Fruit fly (Drosophila melanogaster) whole organism, embryonic: ENCODE data around the gene CG5892.

Source experiments
- Ada2b ChIP-seq: fragments of 200-800 bp; sonication (Bioruptor generic); IDR thresholded peaks from 2 replicates; pipeline ENCODE4 v1.3.6; 2022; ENCODE audit warnings: missing biosample characterization, missing genetic modification characterization
- B-H2 ChIP-seq: fragments of 200-800 bp; sonication (Bioruptor generic); optimal IDR thresholded peaks from 2 replicates; lab custom pipeline; 2018; ENCODE audit warnings: missing biosample characterization, mild to moderate bottlenecking, missing genetic modification characterization
- BtbVII ChIP-seq: fragments of 200-800 bp; sonication (Bioruptor generic); optimal IDR thresholded peaks from 3 replicates; lab custom pipeline; 2017; ENCODE audit warnings: missing biosample characterization, mild to moderate bottlenecking, missing genetic modification characterization
- Bteb2 ChIP-seq: fragments of 200-800 bp; sonication (Bioruptor generic); optimal IDR thresholded peaks from 2 replicates; lab custom pipeline; 2016; ENCODE audit warnings: missing biosample characterization, missing genetic modification characterization
- CG11723 ChIP-seq: fragments of 200-800 bp; sonication (Bioruptor generic); optimal IDR thresholded peaks from 2 replicates; lab custom pipeline; 2017; ENCODE audit warnings: missing biosample characterization, mild to moderate bottlenecking, missing genetic modification characterization
- CG12155 ChIP-seq: fragments of 200-800 bp; sonication (Bioruptor generic); optimal IDR thresholded peaks from 3 replicates; lab custom pipeline; 2016; ENCODE audit warnings: missing biosample characterization, missing genetic modification characterization
- CG13287 ChIP-seq: fragments of 200-800 bp; sonication (Bioruptor generic); IDR thresholded peaks from 2 replicates; pipeline ENCODE4 v1.3.6; 2022; ENCODE audit warnings: missing biosample characterization, missing genetic modification characterization; ENCODE audit not compliant: partially characterized antibody
- CG13424 ChIP-seq: fragments of 200-800 bp; sonication (Bioruptor generic); optimal IDR thresholded peaks from 2 replicates; lab custom pipeline; 2019; ENCODE audit warnings: missing biosample characterization, mild to moderate bottlenecking, missing genetic modification characterization, moderate library complexity
- CG14441 ChIP-seq: fragments of 200-800 bp; sonication (Bioruptor generic); IDR thresholded peaks from 2 replicates; pipeline ENCODE4 v1.3.6; 2022; ENCODE audit warnings: missing biosample characterization, missing genetic modification characterization
- CG17328 ChIP-seq: fragments of 200-800 bp; sonication (Bioruptor generic); IDR thresholded peaks from 2 replicates; pipeline ENCODE4 v1.3.6; 2022; ENCODE audit warnings: missing biosample characterization, missing genetic modification characterization
- CG17829 ChIP-seq: fragments of 200-800 bp; optimal IDR thresholded peaks from 2 replicates; lab custom pipeline; 2019; ENCODE audit warnings: missing biosample characterization, mild to moderate bottlenecking, missing genetic modification characterization, moderate library complexity
- CG2678 ChIP-seq: fragments of 200-800 bp; sonication (Bioruptor generic); optimal IDR thresholded peaks from 3 replicates; lab custom pipeline; 2019; ENCODE audit warnings: missing biosample characterization, mild to moderate bottlenecking, missing genetic modification characterization, moderate library complexity
- CG31365 ChIP-seq: fragments of 200-800 bp; sonication (Bioruptor generic); optimal IDR thresholded peaks from 2 replicates; lab custom pipeline; 2018; ENCODE audit warnings: missing biosample characterization, mild to moderate bottlenecking, missing genetic modification characterization
- CG4360 ChIP-seq: fragments of 200-800 bp; sonication (Bioruptor generic); IDR thresholded peaks from 2 replicates; pipeline ENCODE4 v1.3.6; 2022; ENCODE audit warnings: missing biosample characterization, missing genetic modification characterization
- CG6254 ChIP-seq: fragments of 200-800 bp; sonication (Bioruptor generic); optimal IDR thresholded peaks from 3 replicates; lab custom pipeline; 2017; ENCODE audit warnings: mild to moderate bottlenecking, missing biosample characterization, missing genetic modification reagents, missing genetic modification characterization
- CG6272 ChIP-seq: fragments of 200-800 bp; sonication (Bioruptor generic); IDR thresholded peaks from 2 replicates; pipeline ENCODE4 v1.3.6; 2022; ENCODE audit warnings: missing biosample characterization, missing genetic modification characterization
- CG6689 ChIP-seq: fragments of 200-800 bp; sonication (Bioruptor generic); IDR thresholded peaks from 2 replicates; pipeline ENCODE4 v1.3.6; 2022; ENCODE audit warnings: missing biosample characterization, missing genetic modification characterization
- CG6765 ChIP-seq: fragments of 200-800 bp; sonication (Bioruptor generic); optimal IDR thresholded peaks from 3 replicates; lab custom pipeline; 2017; ENCODE audit warnings: missing biosample characterization, mild to moderate bottlenecking, missing genetic modification characterization
- CG7271 ChIP-seq: fragments of 200-800 bp; sonication (Bioruptor generic); optimal IDR thresholded peaks from 2 replicates; lab custom pipeline; 2018; ENCODE audit warnings: missing biosample characterization, mild to moderate bottlenecking, missing genetic modification characterization, moderate library complexity
- CG7839 ChIP-seq: fragments of 200-800 bp; sonication (Bioruptor generic); optimal IDR thresholded peaks from 3 replicates; lab custom pipeline; 2018; ENCODE audit warnings: missing biosample characterization, mild to moderate bottlenecking, missing genetic modification characterization, moderate library complexity
- Dip3 ChIP-seq: fragments of 200-800 bp; sonication (Bioruptor generic); optimal IDR thresholded peaks from 3 replicates; lab custom pipeline; 2016; ENCODE audit warnings: missing biosample characterization, missing genetic modification characterization
- Ets97D ChIP-seq: fragments of 200-800 bp; sonication (Bioruptor generic); optimal IDR thresholded peaks from 3 replicates; lab custom pipeline; 2016; ENCODE audit warnings: missing biosample characterization, missing genetic modification characterization
- Hmr ChIP-seq: fragments of 200-800 bp; sonication (Bioruptor generic); optimal IDR thresholded peaks from 3 replicates; lab custom pipeline; 2017; ENCODE audit warnings: mild to moderate bottlenecking, missing biosample characterization, missing genetic modification reagents, missing genetic modification characterization
- Hr78 ChIP-seq, 2 experiments: fragments of 200-800 bp in 1 of 2; fragments of >200 bp in 1 of 2; sonication (Bioruptor generic) in 1 of 2; optimal IDR thresholded peaks; 2 replicates each; lab custom pipeline; 2017 to 2019; ENCODE audit warnings: missing biosample characterization in 2 of 2, missing genetic modification characterization in 2 of 2, mild to moderate bottlenecking in 1 of 2, moderate library complexity in 1 of 2
- MESR4 ChIP-seq: fragments of 200-800 bp; sonication (Bioruptor generic); optimal IDR thresholded peaks from 2 replicates; lab custom pipeline; 2018; ENCODE audit warnings: missing biosample characterization, mild to moderate bottlenecking, missing genetic modification characterization, moderate library complexity
- Rfx ChIP-seq: fragments of 200-800 bp; sonication (Bioruptor generic); IDR thresholded peaks from 2 replicates; pipeline ENCODE4 v1.3.6; 2022; ENCODE audit warnings: missing biosample characterization, missing genetic modification characterization
- TFAM ChIP-seq: fragments of 200-800 bp; sonication (Bioruptor generic); optimal IDR thresholded peaks from 2 replicates; lab custom pipeline; 2017; ENCODE audit warnings: missing biosample characterization, missing genetic modification characterization, inconsistent platforms
- Xrp1 ChIP-seq: fragments of 200-800 bp; sonication (Bioruptor generic); IDR thresholded peaks from 2 replicates; pipeline ENCODE4 v1.3.6; 2022; ENCODE audit warnings: missing biosample characterization, missing genetic modification characterization
- chn ChIP-seq: fragments of 200-800 bp; sonication (Bioruptor generic); optimal IDR thresholded peaks from 2 replicates; lab custom pipeline; 2016; ENCODE audit warnings: missing biosample characterization, missing genetic modification characterization
- crol ChIP-seq: fragments of 200-800 bp; sonication (Bioruptor generic); IDR thresholded peaks from 2 replicates; pipeline ENCODE4 v1.3.6; 2022; ENCODE audit warnings: missing biosample characterization, missing genetic modification characterization
- crp ChIP-seq, 2 experiments: fragments of 200-800 bp; sonication (Bioruptor generic); optimal IDR thresholded peaks; 2 replicates in 1 of 2; 3 replicates in 1 of 2; lab custom pipeline; 2017; ENCODE audit warnings: missing biosample characterization in 2 of 2, missing genetic modification characterization in 2 of 2, mild to moderate bottlenecking in 1 of 2, moderate library complexity in 1 of 2
- dm ChIP-seq: fragments of 200-800 bp; sonication (Bioruptor generic); optimal IDR thresholded peaks from 3 replicates; lab custom pipeline; 2016; ENCODE audit warnings: missing biosample characterization, missing genetic modification characterization
- eyg ChIP-seq: fragments of 200-800 bp; sonication (Bioruptor generic); optimal IDR thresholded peaks from 3 replicates; lab custom pipeline; 2016; ENCODE audit warnings: missing biosample characterization, missing genetic modification characterization
- fd102C ChIP-seq: fragments of 200-800 bp; sonication (Bioruptor generic); optimal IDR thresholded peaks from 2 replicates; lab custom pipeline; 2018; ENCODE audit warnings: missing biosample characterization, mild to moderate bottlenecking, missing genetic modification characterization, moderate library complexity
- ftz-f1 ChIP-seq: fragments of 200-800 bp; sonication (Bioruptor generic); optimal IDR thresholded peaks from 2 replicates; lab custom pipeline; 2016; ENCODE audit warnings: missing biosample characterization, missing genetic modification characterization
- gfzf ChIP-seq: fragments of 200-800 bp; sonication (Bioruptor generic); optimal IDR thresholded peaks from 2 replicates; lab custom pipeline; 2016; ENCODE audit warnings: missing biosample characterization, mild to moderate bottlenecking, missing genetic modification characterization, moderate library complexity
- maf-S ChIP-seq: fragments of 200-800 bp; sonication (Bioruptor generic); optimal IDR thresholded peaks from 2 replicates; lab custom pipeline; 2016; ENCODE audit warnings: missing biosample characterization, missing genetic modification characterization
- nmo ChIP-seq: fragments of 200-800 bp; sonication (Bioruptor generic); optimal IDR thresholded peaks from 2 replicates; lab custom pipeline; 2018; ENCODE audit warnings: missing biosample characterization, mild to moderate bottlenecking, missing genetic modification characterization, moderate library complexity
- oc ChIP-seq: fragments of 200-800 bp; sonication (Bioruptor generic); optimal IDR thresholded peaks from 2 replicates; lab custom pipeline; 2018; ENCODE audit warnings: missing biosample characterization, mild to moderate bottlenecking, missing genetic modification characterization, moderate library complexity
- prd ChIP-seq, 3 experiments: fragments of >200 bp in 2 of 3; fragments of 200-800 bp in 1 of 3; sonication (Bioruptor generic) in 1 of 3; optimal IDR thresholded peaks in 2 of 3; IDR thresholded peaks in 1 of 3; 2 replicates in 2 of 3; 3 replicates in 1 of 3; pipeline versions ENCODE4 v1.3.6 to Lab custom; 2017 to 2022; ENCODE audit warnings: missing biosample characterization in 1 of 3, missing genetic modification characterization in 1 of 3
- repo ChIP-seq: fragments of 200-800 bp; sonication (Bioruptor generic); optimal IDR thresholded peaks from 2 replicates; lab custom pipeline; 2016; ENCODE audit warnings: missing biosample characterization, missing genetic modification characterization
- slou ChIP-seq: fragments of 200-800 bp; sonication (Bioruptor generic); optimal IDR thresholded peaks from 3 replicates; lab custom pipeline; 2016; ENCODE audit warnings: missing biosample characterization, missing genetic modification characterization
- sob ChIP-seq: fragments of 200-800 bp; sonication (Bioruptor generic); IDR thresholded peaks from 2 replicates; pipeline ENCODE4 v1.3.6; 2022; ENCODE audit warnings: missing biosample characterization, missing genetic modification characterization
- sug ChIP-seq: fragments of 200-800 bp; optimal IDR thresholded peaks from 2 replicates; lab custom pipeline; 2019; ENCODE audit warnings: missing biosample characterization, mild to moderate bottlenecking, missing genetic modification characterization, moderate library complexity
- tin ChIP-seq: fragments of 200-800 bp; sonication (Bioruptor generic); optimal IDR thresholded peaks from 3 replicates; lab custom pipeline; 2016; ENCODE audit warnings: missing biosample characterization, missing genetic modification characterization
- tna ChIP-seq: fragments of 200-800 bp; sonication (Bioruptor generic); IDR thresholded peaks from 2 replicates; pipeline ENCODE4 v1.3.6; 2022; ENCODE audit warnings: missing biosample characterization, missing genetic modification characterization; ENCODE audit not compliant: partially characterized antibody
- wdn ChIP-seq: fragments of 200-800 bp; sonication (Bioruptor generic); IDR thresholded peaks from 2 replicates; pipeline ENCODE4 v1.3.6; 2022; ENCODE audit warnings: missing biosample characterization, missing genetic modification characterization
- z ChIP-seq: fragments of 200-800 bp; sonication (Bioruptor generic); IDR thresholded peaks from 3 replicates; pipeline ENCODE4 v1.3.6; 2022; ENCODE audit warnings: missing biosample characterization, missing genetic modification characterization
- zen2 ChIP-seq: fragments of 200-800 bp; sonication (Bioruptor generic); IDR thresholded peaks from 3 replicates; pipeline ENCODE4 v1.3.6; 2022; ENCODE audit warnings: missing biosample characterization, missing genetic modification characterization; ENCODE audit not compliant: partially characterized antibody

CG5892 gene

DNA sequence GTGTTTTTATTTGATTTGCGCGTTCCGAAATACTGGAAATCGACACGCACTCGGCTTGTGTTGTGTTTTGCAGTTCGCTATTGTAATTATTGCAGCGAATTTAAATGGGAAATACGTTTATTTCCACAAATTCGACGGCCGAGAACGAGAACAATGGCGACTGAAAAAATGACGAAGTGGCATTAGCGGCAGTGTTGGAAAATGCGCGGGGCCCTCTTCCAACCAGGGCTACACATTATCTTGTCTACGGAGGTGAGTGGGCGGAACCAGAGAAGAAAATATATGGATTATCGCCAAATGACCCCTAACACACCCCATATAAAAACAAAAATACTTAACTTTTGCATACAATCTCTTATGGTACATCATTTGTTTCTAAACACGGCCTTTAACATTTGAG is 26.5 kb downstream of the CG5892 start, which contains the start of gene Rab1 (continued):
- no peak for TF ChIP-seq CG6254 (GFP tag; lab: Kevin White, UChicago)
- peak; percentile 17 for TF ChIP-seq Bteb2
- peak; percentile 11 for TF ChIP-seq CG31365
- TF ChIP-seq oc = peak; percentile 60
- TF ChIP-seq repo (GFP tag; lab: Kevin White, UChicago) = peak; percentile 1
- peak; percentile 43 for TF ChIP-seq Hmr (GFP tag; lab: Kevin White, UChicago)
- peak; percentile 63 for TF ChIP-seq Ets97D (GFP tag; lab: Kevin White, UChicago)
- TF ChIP-seq Hr78 (GFP tag; optimal IDR thresholded peaks at IDR 0.05; lab: Kevin White, UChicago) = peak in 1 of 2 experiments; percentile 39
- peak; percentile 29 for TF ChIP-seq CG17829 (tag; lab: Kevin White, UChicago)
- TF ChIP-seq Xrp1 = 0 out of 2 replicates have a peak, but pooled peaks have one; percentile 33
- TF ChIP-seq zen2 (GFP tag; lab: Robert Waterston, UW) = no peak
- peak; percentile 4 to 81 for TF ChIP-seq crp (GFP tag; optimal IDR thresholded peaks at IDR 0.05; lab: Kevin White, UChicago)
- TF ChIP-seq CG7271 = no peak
- TF ChIP-seq CG13287 = peak; percentile 31
- peak; percentile 31; the same call in 1 of the 2 replicates for TF ChIP-seq CG4360 (GFP tag; lab: Robert Waterston, UW)
- TF ChIP-seq eyg (GFP tag; lab: Kevin White, UChicago) = peak; percentile 6
- no peak for TF ChIP-seq Ada2b (GFP tag; lab: Robert Waterston, UW)
- peak; percentile 34 for TF ChIP-seq chn (GFP tag; lab: Kevin White, UChicago)
- TF ChIP-seq tin = peak; percentile 46
- peak; percentile 70 for TF ChIP-seq Rfx (GFP tag; lab: Robert Waterston, UW)
- no peak for TF ChIP-seq slou (GFP tag; lab: Kevin White, UChicago)
- peak; percentile 78 for TF ChIP-seq B-H2 (GFP tag; lab: Kevin White, UChicago)
- TF ChIP-seq z (GFP tag; lab: Robert Waterston, UW) = no peak
- peak; percentile 34; the same call in 1 of the 2 replicates for TF ChIP-seq CG17328 (GFP tag; lab: Robert Waterston, UW)
- TF ChIP-seq crol (GFP tag; lab: Robert Waterston, UW) = no peak
- TF ChIP-seq Dip3 = peak; percentile 1
- TF ChIP-seq CG13424 (tag; lab: Kevin White, UChicago) = peak; percentile 26
- no peak for TF ChIP-seq fd102C
- TF ChIP-seq sug = peak; percentile 25
- TF ChIP-seq CG12155 = peak; percentile 23
- TF ChIP-seq maf-S (GFP tag; lab: Kevin White, UChicago) = peak; percentile 22
- no peak for TF ChIP-seq CG6689
- peak; percentile 56 for TF ChIP-seq dm (GFP tag; lab: Kevin White, UChicago)
- peak; percentile 6 for TF ChIP-seq CG6765 (GFP tag; lab: Kevin White, UChicago)
- no peak for TF ChIP-seq wdn (GFP tag; lab: Robert Waterston, UW)
- TF ChIP-seq sob (GFP tag; lab: Robert Waterston, UW) = peak; percentile 73
- 0 out of 2 replicates have a peak, but pooled peaks have one; percentile 16 for TF ChIP-seq tna (GFP tag; lab: Robert Waterston, UW)
- TF ChIP-seq BtbVII (GFP tag; lab: Kevin White, UChicago) = peak; percentile 56
- TF ChIP-seq CG6272 (GFP tag; lab: Robert Waterston, UW) = no peak
- no peak for TF ChIP-seq TFAM (GFP tag; lab: Kevin White, UChicago)
- TF ChIP-seq CG11723 (GFP tag; lab: Kevin White, UChicago) = peak; percentile 19
- TF ChIP-seq CG14441 = 0 out of 2 replicates have a peak, but pooled peaks have one; percentile 19
- no peak for TF ChIP-seq prd (optimal IDR thresholded peaks at IDR 0.05; lab: Kevin White, UChicago)
- peak; percentile 34; the same call in 1 of the 3 replicates for TF ChIP-seq prd (GFP tag; IDR thresholded peaks at IDR 0.05; lab: Robert Waterston, UW)
- peak; percentile 46 for TF ChIP-seq nmo (GFP tag; lab: Kevin White, UChicago)
- TF ChIP-seq MESR4 (GFP tag; lab: Kevin White, UChicago) = peak; percentile 97
- peak; percentile 27 for TF ChIP-seq gfzf
- peak; percentile 16 for TF ChIP-seq CG7839 (tag; lab: Kevin White, UChicago)
- peak; percentile 41 for TF ChIP-seq CG2678
- peak; percentile 56 for TF ChIP-seq ftz-f1 (GFP tag; lab: Kevin White, UChicago)
